Worm (Caenorhabditis elegans): ENCODE results near the gene mex-1.

Gene mex-1

DNA sequence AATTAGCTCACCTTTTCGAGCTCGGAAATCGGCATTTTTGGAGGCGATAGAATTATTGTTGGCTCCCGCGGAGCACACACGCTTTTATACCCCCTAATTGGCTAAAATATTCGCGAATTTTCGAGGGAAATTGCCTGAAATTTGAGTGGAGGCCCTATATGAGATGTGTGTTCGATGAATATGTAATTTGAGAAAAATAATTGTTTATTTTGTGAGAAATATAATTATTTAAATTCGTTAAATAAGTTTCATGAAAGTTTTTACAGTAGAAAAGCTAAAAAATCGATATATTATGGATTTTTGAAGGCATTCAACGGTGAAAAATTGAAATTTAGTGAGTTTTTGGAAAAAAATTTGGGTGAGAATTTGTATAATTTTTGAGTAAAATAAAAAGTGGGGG, 5.2 kb downstream of the mex-1 start, which contains the start of gene acbp-6:
Gene acbp-6 (minus strand): TSS at position 101 of the 400 bp plus-strand sequence.
- TF ChIP-seq hmg-1.1 (GFP tag; IDR thresholded peaks at IDR 0.05) (no peak), nhr-42 (GFP tag; IDR thresholded peaks at IDR 0.05) (no peak), unc-39 (tag; optimal IDR thresholded peaks at IDR 0.05) (no peak), F49E8.2 (tag; optimal IDR thresholded peaks at IDR 0.05; ENCODE audit: borderline replicate concordance) (no peak), unc-62 (GFP tag; optimal IDR thresholded peaks at IDR 0.05 in 1 of 2) (peak in 1 of 2 experiments; percentile 78), unc-62 (tag; optimal IDR thresholded peaks at IDR 0.05) (no peak), nhr-237 (tag; optimal IDR thresholded peaks at IDR 0.05) (no peak)

DNA sequence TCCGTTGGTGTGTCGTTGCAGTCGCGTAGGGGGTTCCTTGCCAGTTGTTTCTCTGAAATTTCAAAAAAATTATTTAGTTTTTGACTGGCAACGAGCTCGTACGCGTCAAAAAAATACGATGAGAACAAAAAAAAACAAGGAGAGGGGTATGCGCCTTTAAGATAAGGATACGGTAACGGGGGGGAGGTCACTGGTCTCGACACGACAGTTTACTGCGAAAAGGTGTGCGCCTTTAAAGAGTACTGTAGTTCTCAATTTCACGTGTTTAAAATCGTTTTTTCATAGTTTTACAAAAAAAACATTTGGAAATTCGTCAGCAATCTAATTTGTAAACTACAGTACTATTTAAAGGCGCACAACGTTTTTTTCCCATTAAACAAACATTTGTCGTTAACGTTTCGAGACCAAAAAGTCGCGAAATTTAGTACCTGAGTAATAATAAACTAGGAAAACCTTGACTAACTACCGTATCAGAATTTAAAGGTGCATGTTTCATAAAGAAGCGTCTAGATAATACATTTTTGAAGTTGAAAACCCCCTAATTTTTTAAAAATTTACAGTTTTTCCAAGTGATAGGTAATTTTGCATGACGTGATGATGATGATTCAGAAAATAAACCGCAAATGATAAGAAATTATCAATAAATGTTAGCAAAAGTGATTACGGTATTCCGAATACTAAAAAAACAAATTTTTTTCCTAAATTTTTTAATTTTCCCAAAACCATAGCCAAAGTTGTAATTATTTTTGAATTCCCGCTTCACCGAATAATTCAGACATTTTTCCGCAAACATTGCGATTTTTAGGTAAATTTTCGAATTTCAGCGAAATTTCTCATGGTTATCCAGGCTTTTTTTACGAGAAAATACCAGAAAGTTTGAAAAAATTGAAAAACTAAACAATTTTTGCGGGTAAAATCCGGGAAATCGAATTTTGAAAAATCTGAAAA, 5.9 kb downstream of the mex-1 start:
- TF ChIP-seq mep-1 (tag; optimal IDR thresholded peaks at IDR 0.05) (peak; percentile 51), nhr-41 (GFP tag; IDR thresholded peaks at IDR 0.05) (no peak), duxl-1 (tag; optimal IDR thresholded peaks at IDR 0.05; ENCODE audit: poor library complexity) (peak; percentile 19), D1046.2 (GFP tag; IDR thresholded peaks at IDR 0.05) (0 out of 2 replicates have a peak, but pooled peaks have one; percentile 68), pqm-1 (tag; optimal IDR thresholded peaks at IDR 0.05) (peak; percentile 15), lin-39 (tag; optimal IDR thresholded peaks at IDR 0.05) (peak; percentile 38), lin-38 (GFP tag; IDR thresholded peaks at IDR 0.05) (peak; percentile 45), hif-1 (tag; optimal IDR thresholded peaks at IDR 0.05) (peak in 1 of 2 experiments; percentile 32), lin-1 (GFP tag; IDR thresholded peaks at IDR 0.05) (no peak), tra-1 (GFP tag; IDR thresholded peaks at IDR 0.05) (peak; percentile 54; the same call in 1 of the 2 replicates), unc-130 (GFP tag; optimal IDR thresholded peaks at IDR 0.05) (peak; percentile 4), egl-43 (GFP tag; IDR thresholded peaks at IDR 0.05) (peak; percentile 67), hlh-11 (tag; optimal IDR thresholded peaks at IDR 0.05) (peak; percentile 50), ctbp-1 (GFP tag; IDR thresholded peaks at IDR 0.05) (peak; percentile 6), mes-2 (tag; optimal IDR thresholded peaks at IDR 0.05; ENCODE audit: poor library complexity, severe bottlenecking) (peak; percentile 41), jun-1 (tag; optimal IDR thresholded peaks at IDR 0.05) (no peak), tag-97 (GFP tag; IDR thresholded peaks at IDR 0.05) (0 out of 2 replicates have a peak, but pooled peaks have one; percentile 53), mxl-3 (GFP tag; optimal IDR thresholded peaks at IDR 0.05) (no peak), dve-1 (tag; optimal IDR thresholded peaks at IDR 0.05; ENCODE audit: insufficient read depth) (peak; percentile 8), nhr-102 (tag; optimal IDR thresholded peaks at IDR 0.05) (peak; percentile 63), mdt-29 (GFP tag; IDR thresholded peaks at IDR 0.05) (peak; percentile 37; the same call in 1 of the 2 replicates), T26A8.4 (GFP tag; IDR thresholded peaks at IDR 0.05) (peak; percentile 67), daf-16 (GFP tag; optimal IDR thresholded peaks at IDR 0.05) (peak in 1 of 2 experiments; percentile 24), daf-16 (tag; optimal IDR thresholded peaks at IDR 0.05) (peak; percentile 68), F10B5.3 (tag; optimal IDR thresholded peaks at IDR 0.05) (peak; percentile 50), nhr-42 (GFP tag; IDR thresholded peaks at IDR 0.05) (peak; percentile 49), saeg-2 (GFP tag; IDR thresholded peaks at IDR 0.05) (peak; percentile 40; the same call in 1 of the 2 replicates), lsy-2 (tag; optimal IDR thresholded peaks at IDR 0.05) (peak in 1 of 2 experiments; percentile 64), aha-1 (tag) (peak; percentile 96), T20F7.1 (GFP tag; optimal IDR thresholded peaks at IDR 0.05) (peak; percentile 25), madf-5 (GFP tag; IDR thresholded peaks at IDR 0.05) (0 out of 4 replicates have a peak, but pooled peaks of 1 of the 2 experiments have one; percentile 59), snpc-1.2 (GFP tag; IDR thresholded peaks at IDR 0.05) (0 out of 2 replicates have a peak, but pooled peaks have one; percentile 33), zip-11 (GFP tag; IDR thresholded peaks at IDR 0.05) (peak; percentile 4; the same call in 1 of the 2 replicates), Y48G9A.11 (GFP tag; IDR thresholded peaks at IDR 0.05) (peak; percentile 35; the same call in 1 of the 2 replicates), lin-29 (GFP tag; IDR thresholded peaks at IDR 0.05) (peak; percentile 49; the same call in 1 of the 2 replicates), ceh-44 (GFP tag; IDR thresholded peaks at IDR 0.05) (no peak), nhr-25 (tag; optimal IDR thresholded peaks at IDR 0.05; ENCODE audit: borderline replicate concordance, insufficient read depth) (no peak), nhr-48 (tag; optimal IDR thresholded peaks at IDR 0.05) (peak; percentile 34), nhr-77 (tag; optimal IDR thresholded peaks at IDR 0.05) (peak; percentile 69), nhr-28 (tag; optimal IDR thresholded peaks at IDR 0.05) (no peak)

Data from whole organism, L4 larva.